Worm (Caenorhabditis elegans): ENCODE data around the gene Y53G8AL.3.

DNA sequence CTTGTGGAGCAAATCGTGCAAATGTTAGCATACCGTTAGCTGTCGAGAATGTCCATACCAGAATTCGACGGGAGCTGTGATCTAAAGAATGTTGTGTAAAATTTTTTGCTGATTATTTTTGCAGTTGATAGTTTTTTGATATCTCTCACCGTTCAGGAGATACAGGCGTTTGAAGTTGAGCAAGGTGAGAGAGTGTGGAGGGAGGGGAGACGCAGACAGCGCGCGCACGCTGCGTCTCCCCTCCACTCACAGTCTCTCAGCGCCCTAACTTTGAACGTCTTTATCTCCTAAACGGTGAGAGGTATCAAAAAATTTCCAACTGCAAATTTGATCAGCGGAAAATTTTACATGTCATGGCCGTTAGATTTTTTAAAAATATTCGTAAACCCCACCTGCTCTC, 2.1 kb upstream of the Y53G8AL.3 start:
- TF ChIP-seq pqm-1 (tag; optimal IDR thresholded peaks at IDR 0.05) (no peak), dmd-4 (tag; optimal IDR thresholded peaks at IDR 0.05; ENCODE audit: borderline replicate concordance) (no peak), syd-9 (tag; optimal IDR thresholded peaks at IDR 0.05) (no peak), tbx-7 (tag; optimal IDR thresholded peaks at IDR 0.05) (no peak), ztf-16 (tag; optimal IDR thresholded peaks at IDR 0.05) (no peak), nhr-11 (tag; optimal IDR thresholded peaks at IDR 0.05) (no peak), elt-2 (tag; optimal IDR thresholded peaks at IDR 0.05) (no peak), ama-1 (optimal IDR thresholded peaks at IDR 0.05) (no peak), pha-4 (tag; optimal IDR thresholded peaks at IDR 0.05) (no peak), pag-3 (tag; optimal IDR thresholded peaks at IDR 0.05; ENCODE audit: borderline replicate concordance) (no peak), ref-2 (tag; optimal IDR thresholded peaks at IDR 0.05) (no peak)

All from whole organism, late embryonic.